Worm (Caenorhabditis elegans) whole organism, L4/young adult: ENCODE measurements around the gene T23G5.3.

Experiments used
- W03F9.2 ChIP-seq: fragments of 150-350 bp; optimal IDR thresholded peaks from 2 replicates; lab custom pipeline; 2014; ENCODE audit warnings: missing biosample characterization, missing genetic modification characterization
- dao-5 ChIP-seq: sonication (generic microtip); optimal IDR thresholded peaks from 2 replicates; lab custom pipeline; 2016; ENCODE audit warnings: missing genotype, missing genetic modification characterization, moderate library complexity, missing compliant biosample characterization
- him-1 ChIP-seq: sonication (generic microtip); optimal IDR thresholded peaks from 2 replicates; lab custom pipeline; 2016; ENCODE audit warnings: missing genotype, missing genetic modification reagents, missing genetic modification characterization, missing compliant biosample characterization

DNA sequence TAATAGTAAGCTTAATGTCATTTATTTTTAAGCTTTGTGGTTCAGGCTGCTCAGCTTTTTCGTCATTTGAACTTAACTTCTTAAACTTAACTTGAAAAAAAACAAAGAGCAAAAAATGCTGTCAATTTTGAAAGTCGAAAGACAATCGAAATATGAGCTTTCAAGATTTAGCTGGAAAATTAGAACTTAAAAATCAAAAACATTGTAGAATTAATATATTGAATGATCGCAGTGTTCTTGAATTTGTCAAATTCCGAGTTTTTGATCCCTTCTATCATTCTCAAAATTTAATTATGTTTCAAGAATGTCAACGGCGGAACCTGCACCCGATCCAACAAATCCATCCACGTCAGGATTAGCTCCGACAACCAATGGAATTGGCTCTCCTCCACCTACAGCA lies 49.8 kb downstream of the T23G5.3 start, which contains the start of gene tax-4:
- TF ChIP-seq him-1 (no peak), dao-5 (tag; lab: Kevin White, UChicago) (no peak), W03F9.2 (tag; lab: Kevin White, UChicago) (no peak)
